Worm (Caenorhabditis elegans) whole organism, mixed stage, embryonic: ENCODE measurements around the gene ZK945.6.

Source experiments
- nhr-12 ChIP-seq: fragments of 150-350 bp; optimal IDR thresholded peaks from 2 replicates; lab custom pipeline; 2014; ENCODE audit warnings: missing biosample characterization, missing genetic modification characterization
- nhr-28 ChIP-seq: fragments of 150-350 bp; optimal IDR thresholded peaks from 2 replicates; lab custom pipeline; 2014; ENCODE audit warnings: missing biosample characterization, missing genetic modification characterization
- unc-120 ChIP-seq: sonication (generic microtip); optimal IDR thresholded peaks from 2 replicates; lab custom pipeline; 2017; ENCODE audit warnings: missing genetic modification characterization, missing compliant biosample characterization; ENCODE audit not compliant: poor library complexity, severe bottlenecking

DNA sequence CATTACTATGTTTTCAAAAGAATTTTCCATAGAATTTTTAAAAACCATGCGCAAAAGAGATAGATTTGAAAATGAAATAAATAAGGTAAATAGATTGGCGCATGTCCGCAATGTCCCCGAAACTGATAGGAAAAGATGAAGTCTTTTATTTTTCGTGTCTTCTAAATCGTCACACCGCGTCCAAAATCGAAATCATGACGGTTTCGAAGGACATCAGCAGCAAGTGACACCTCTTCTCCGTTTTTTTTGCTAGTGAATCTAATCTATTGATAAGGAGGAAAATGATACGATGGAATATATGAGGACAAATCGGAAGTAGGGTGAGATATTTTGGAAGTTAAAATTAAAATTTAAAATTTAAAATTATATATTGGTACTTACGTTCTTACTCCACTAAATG is 32.8 kb downstream of the ZK945.6 start:
- TF ChIP-seq nhr-12 (tag; lab: Kevin White, UChicago) (no peak), unc-120 (tag; lab: Kevin White, UChicago) (no peak), nhr-28 (tag; lab: Kevin White, UChicago) (no peak)
